Fruit fly (Drosophila melanogaster) whole organism, embryonic: Measurements from ENCODE around the gene qjt.

Experiments used
- Ada2b ChIP-seq: fragments of 200-800 bp; sonication (Bioruptor generic); IDR thresholded peaks from 2 replicates; pipeline ENCODE4 v1.3.6; 2022; ENCODE audit warnings: missing biosample characterization, missing genetic modification characterization
- Adf1 ChIP-seq: fragments of 200-800 bp; sonication (Bioruptor generic); IDR thresholded peaks from 2 replicates; pipeline ENCODE4 v1.3.6; 2022; ENCODE audit warnings: missing biosample characterization, missing genetic modification characterization
- Awh ChIP-seq: fragments of 200-800 bp; sonication (Bioruptor generic); IDR thresholded peaks from 2 replicates; pipeline ENCODE4, ENCODE4 v1.3.6; 2022; ENCODE audit warnings: missing biosample characterization, missing genetic modification characterization
- B-H2 ChIP-seq: fragments of 200-800 bp; sonication (Bioruptor generic); optimal IDR thresholded peaks from 2 replicates; lab custom pipeline; 2018; ENCODE audit warnings: missing biosample characterization, mild to moderate bottlenecking, missing genetic modification characterization
- CG12071 ChIP-seq: fragments of 200-800 bp; sonication (Bioruptor generic); optimal IDR thresholded peaks from 3 replicates; lab custom pipeline; 2018; ENCODE audit warnings: missing biosample characterization, mild to moderate bottlenecking, missing genetic modification characterization
- CG12744 ChIP-seq: fragments of 200-800 bp; sonication (Bioruptor generic); optimal IDR thresholded peaks from 2 replicates; lab custom pipeline; 2016; ENCODE audit warnings: missing biosample characterization, missing genetic modification characterization
- CG14441 ChIP-seq: fragments of 200-800 bp; sonication (Bioruptor generic); IDR thresholded peaks from 2 replicates; pipeline ENCODE4 v1.3.6; 2022; ENCODE audit warnings: missing biosample characterization, missing genetic modification characterization
- CG15073 ChIP-seq: fragments of 200-800 bp; sonication (Bioruptor generic); optimal IDR thresholded peaks from 2 replicates; lab custom pipeline; 2016; ENCODE audit warnings: missing biosample characterization, missing genetic modification characterization
- CG15514 ChIP-seq: fragments of 200-800 bp; sonication (Bioruptor generic); optimal IDR thresholded peaks from 3 replicates; lab custom pipeline; 2017; ENCODE audit warnings: missing biosample characterization, missing genetic modification characterization, mild to moderate bottlenecking, moderate library complexity, missing genetic modification reagents
- CG1602 ChIP-seq: fragments of 200-800 bp; sonication (Bioruptor generic); optimal IDR thresholded peaks from 3 replicates; lab custom pipeline; 2016; ENCODE audit warnings: missing biosample characterization, missing genetic modification characterization
- CG18619 ChIP-seq: fragments of 200-800 bp; sonication (Bioruptor generic); optimal IDR thresholded peaks from 3 replicates; lab custom pipeline; 2017; ENCODE audit warnings: missing biosample characterization, mild to moderate bottlenecking, missing genetic modification characterization
- CG2120 ChIP-seq: fragments of 200-800 bp; sonication (Bioruptor generic); optimal IDR thresholded peaks from 3 replicates; lab custom pipeline; 2016; ENCODE audit warnings: missing biosample characterization, missing genetic modification characterization
- CG2129 ChIP-seq: fragments of 200-800 bp; sonication (Bioruptor generic); IDR thresholded peaks from 2 replicates; pipeline ENCODE4 v1.3.6; 2022; ENCODE audit warnings: missing biosample characterization, missing genetic modification characterization; ENCODE audit not compliant: partially characterized antibody
- CG2678 ChIP-seq: fragments of 200-800 bp; sonication (Bioruptor generic); optimal IDR thresholded peaks from 3 replicates; lab custom pipeline; 2019; ENCODE audit warnings: missing biosample characterization, mild to moderate bottlenecking, missing genetic modification characterization, moderate library complexity
- CG30020 ChIP-seq: fragments of 200-800 bp; optimal IDR thresholded peaks from 2 replicates; lab custom pipeline; 2019; ENCODE audit warnings: missing biosample characterization, mild to moderate bottlenecking, missing genetic modification characterization, moderate library complexity
- CG4820 ChIP-seq: fragments of 200-800 bp; sonication (Bioruptor generic); optimal IDR thresholded peaks from 3 replicates; lab custom pipeline; 2016; ENCODE audit warnings: missing biosample characterization, missing genetic modification characterization
- CG6654 ChIP-seq: fragments of 200-800 bp; sonication (Bioruptor generic); optimal IDR thresholded peaks from 2 replicates; lab custom pipeline; 2017; ENCODE audit warnings: missing biosample characterization, mild to moderate bottlenecking, missing genetic modification characterization
- CG6765 ChIP-seq: fragments of 200-800 bp; sonication (Bioruptor generic); optimal IDR thresholded peaks from 3 replicates; lab custom pipeline; 2017; ENCODE audit warnings: missing biosample characterization, mild to moderate bottlenecking, missing genetic modification characterization
- CG6854 ChIP-seq: fragments of 200-800 bp; sonication (Bioruptor generic); optimal IDR thresholded peaks from 3 replicates; lab custom pipeline; 2017; ENCODE audit warnings: missing biosample characterization, mild to moderate bottlenecking, missing genetic modification characterization
- CG7271 ChIP-seq: fragments of 200-800 bp; sonication (Bioruptor generic); optimal IDR thresholded peaks from 2 replicates; lab custom pipeline; 2018; ENCODE audit warnings: missing biosample characterization, mild to moderate bottlenecking, missing genetic modification characterization, moderate library complexity
- CG8359 ChIP-seq: fragments of 200-800 bp; sonication (Bioruptor generic); optimal IDR thresholded peaks from 2 replicates; lab custom pipeline; 2017; ENCODE audit warnings: missing biosample characterization, mild to moderate bottlenecking, missing genetic modification characterization, borderline replicate concordance
- CG8944 ChIP-seq: fragments of 200-800 bp; sonication (Bioruptor generic); optimal IDR thresholded peaks from 3 replicates; lab custom pipeline; 2016; ENCODE audit warnings: missing biosample characterization, missing genetic modification characterization
- CG9437 ChIP-seq: fragments of 200-800 bp; sonication (Bioruptor generic); optimal IDR thresholded peaks from 2 replicates; lab custom pipeline; 2018; ENCODE audit warnings: missing biosample characterization, mild to moderate bottlenecking, missing genetic modification characterization
- Camta ChIP-seq: fragments of 200-800 bp; sonication (Bioruptor generic); optimal IDR thresholded peaks from 2 replicates; lab custom pipeline; 2016; ENCODE audit warnings: missing biosample characterization, missing genetic modification characterization
- Chrac-16 ChIP-seq: fragments of 200-800 bp; sonication (Bioruptor generic); optimal IDR thresholded peaks from 3 replicates; lab custom pipeline; 2016; ENCODE audit warnings: missing biosample characterization, missing genetic modification characterization
- Deaf1 ChIP-seq: fragments of 200-800 bp; optimal IDR thresholded peaks from 3 replicates; lab custom pipeline; 2019; ENCODE audit warnings: missing biosample characterization, mild to moderate bottlenecking, missing genetic modification characterization, moderate library complexity
- Dp ChIP-seq: fragments of 200-800 bp; sonication (Bioruptor generic); optimal IDR thresholded peaks from 2 replicates; lab custom pipeline; 2018; ENCODE audit warnings: missing biosample characterization, mild to moderate bottlenecking, missing genetic modification characterization, moderate library complexity
- Drgx ChIP-seq: fragments of 200-800 bp; sonication (Bioruptor generic); IDR thresholded peaks from 2 replicates; pipeline ENCODE4 v1.3.6; 2022; ENCODE audit warnings: missing biosample characterization, missing genetic modification characterization
- GATAe ChIP-seq: fragments of 200-800 bp; sonication (Bioruptor generic); conservative IDR thresholded peaks from 2 replicates; pipeline ENCODE4 v1.3.6; 2022; ENCODE audit warnings: missing biosample characterization, missing genetic modification characterization
- HLH3B ChIP-seq: fragments of 200-800 bp; sonication (Bioruptor generic); IDR thresholded peaks from 2 replicates; pipeline ENCODE4 v1.3.6; 2022; ENCODE audit warnings: missing biosample characterization, missing genetic modification characterization
- HLH54F ChIP-seq: fragments of 200-800 bp; sonication (Bioruptor generic); optimal IDR thresholded peaks from 3 replicates; lab custom pipeline; 2016; ENCODE audit warnings: missing biosample characterization, missing genetic modification characterization
- Lpt ChIP-seq: fragments of >200 bp; optimal IDR thresholded peaks from 2 replicates; lab custom pipeline; 2018; ENCODE audit warnings: missing biosample characterization, missing genetic modification characterization
- Neu2 ChIP-seq: fragments of 200-800 bp; sonication (Bioruptor generic); optimal IDR thresholded peaks from 3 replicates; lab custom pipeline; 2016; ENCODE audit warnings: missing biosample characterization, missing genetic modification characterization, borderline replicate concordance
- YL-1 ChIP-seq: fragments of 200-800 bp; sonication (Bioruptor generic); optimal IDR thresholded peaks from 3 replicates; lab custom pipeline; 2017; ENCODE audit warnings: missing biosample characterization, mild to moderate bottlenecking, missing genetic modification characterization
- bsh ChIP-seq, 2 experiments: fragments of 200-800 bp; sonication (Bioruptor generic); optimal IDR thresholded peaks; 2 replicates each; lab custom pipeline; 2017 to 2018; ENCODE audit warnings: mild to moderate bottlenecking in 2 of 2, missing biosample characterization in 2 of 2, missing genetic modification characterization in 2 of 2, moderate library complexity in 1 of 2
- btn ChIP-seq: fragments of 200-800 bp; sonication (Bioruptor generic); optimal IDR thresholded peaks from 2 replicates; lab custom pipeline; 2016; ENCODE audit warnings: missing biosample characterization, missing genetic modification characterization
- cato ChIP-seq: fragments of 200-800 bp; sonication (Bioruptor generic); optimal IDR thresholded peaks from 2 replicates; lab custom pipeline; 2016; ENCODE audit warnings: missing biosample characterization, missing genetic modification characterization, borderline replicate concordance
- crol ChIP-seq: fragments of 200-800 bp; sonication (Bioruptor generic); IDR thresholded peaks from 2 replicates; pipeline ENCODE4 v1.3.6; 2022; ENCODE audit warnings: missing biosample characterization, missing genetic modification characterization
- fd96Cb ChIP-seq: fragments of 200-800 bp; sonication (Bioruptor generic); optimal IDR thresholded peaks from 2 replicates; lab custom pipeline; 2018; ENCODE audit warnings: missing biosample characterization, mild to moderate bottlenecking, missing genetic modification characterization, moderate library complexity
- hbn ChIP-seq: fragments of 200-800 bp; sonication (Bioruptor generic); IDR thresholded peaks from 2 replicates; pipeline ENCODE4 v1.3.6; 2022; ENCODE audit warnings: missing biosample characterization, missing genetic modification characterization; ENCODE audit not compliant: partially characterized antibody
- mirr ChIP-seq: fragments of 200-800 bp; sonication (Bioruptor generic); optimal IDR thresholded peaks from 3 replicates; lab custom pipeline; 2018; ENCODE audit warnings: missing biosample characterization, mild to moderate bottlenecking, missing genetic modification characterization
- pan ChIP-seq, 4 experiments: fragments of >200 bp in 3 of 4; fragments of 200-800 bp in 1 of 4; sonication (Bioruptor generic) in 1 of 4; optimal IDR thresholded peaks in 3 of 4; IDR thresholded peaks in 1 of 4; 2 replicates each; pipeline versions ENCODE4 v1.3.6 to Lab custom; 2017 to 2022; ENCODE audit warnings: missing biosample characterization in 2 of 4, missing genetic modification characterization in 2 of 4, mixed read lengths in 1 of 4
- pros ChIP-seq: fragments of 200-800 bp; sonication (Bioruptor generic); optimal IDR thresholded peaks from 3 replicates; lab custom pipeline; 2019; ENCODE audit warnings: missing biosample characterization, mild to moderate bottlenecking, missing genetic modification characterization, moderate library complexity
- sqz ChIP-seq: fragments of 200-800 bp; sonication (Bioruptor generic); optimal IDR thresholded peaks from 3 replicates; lab custom pipeline; 2018; ENCODE audit warnings: missing biosample characterization, mild to moderate bottlenecking, missing genetic modification characterization
- tap ChIP-seq: fragments of 200-800 bp; optimal IDR thresholded peaks from 3 replicates; lab custom pipeline; 2019; ENCODE audit warnings: missing biosample characterization, mild to moderate bottlenecking, missing genetic modification characterization, moderate library complexity
- toy ChIP-seq: fragments of 200-800 bp; sonication (Bioruptor generic); IDR thresholded peaks from 2 replicates; pipeline ENCODE4 v1.3.6; 2022; ENCODE audit warnings: missing biosample characterization, missing genetic modification characterization
- trh ChIP-seq: fragments of 200-800 bp; sonication (Bioruptor generic); optimal IDR thresholded peaks from 2 replicates; lab custom pipeline; 2016; ENCODE audit warnings: missing biosample characterization, missing genetic modification characterization

The qjt gene

DNA sequence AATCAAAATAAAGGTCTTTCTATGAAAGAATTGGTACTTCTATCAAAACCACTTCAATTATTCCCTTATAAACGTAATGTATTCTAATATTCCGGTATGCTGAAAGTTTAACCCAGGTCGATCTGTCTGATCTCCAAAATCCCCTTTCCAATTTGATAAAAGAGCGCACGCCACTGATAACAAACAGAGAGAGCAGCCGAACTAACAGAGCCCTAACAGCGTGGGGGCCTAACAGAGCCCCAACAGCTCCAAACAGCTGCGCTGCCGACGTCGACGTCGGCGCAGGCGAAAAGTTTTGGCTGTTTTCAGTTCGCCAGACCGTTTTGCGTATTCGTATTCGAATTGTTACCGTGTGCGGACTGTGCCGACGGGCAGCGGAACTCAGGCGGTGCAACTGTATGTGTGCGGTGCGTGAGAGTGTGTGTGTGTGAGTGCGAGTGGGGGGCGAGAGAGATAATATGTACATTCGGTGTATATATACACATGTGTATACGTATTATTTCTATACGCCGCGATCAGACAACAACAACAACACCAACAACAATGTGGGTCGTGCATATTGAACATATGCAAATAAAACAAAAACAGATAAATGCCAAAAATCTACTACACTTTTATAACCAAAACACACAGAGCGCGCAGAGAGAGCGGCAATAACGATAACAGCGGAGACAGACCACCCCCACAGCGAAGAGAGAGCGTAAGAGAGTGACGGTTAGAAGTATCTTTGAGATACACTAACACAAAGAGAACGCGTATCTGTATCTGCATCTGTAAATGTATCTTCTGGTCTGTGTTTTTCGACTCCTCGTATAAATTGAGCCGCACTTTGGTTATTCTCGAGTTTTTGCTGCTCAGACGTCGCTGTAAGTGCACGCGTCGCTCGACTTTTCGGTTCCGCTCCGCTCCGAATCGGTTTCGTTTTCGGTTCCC lies 8.2 kb downstream of the qjt start, which contains the start of gene Oatp74D (continued):
- peak; percentile 17 for TF ChIP-seq HLH54F
- TF ChIP-seq CG2120 (GFP tag; lab: Kevin White, UChicago) = peak; percentile 70
- TF ChIP-seq tap (tag; lab: Kevin White, UChicago) = no peak
- TF ChIP-seq CG6654 = no peak
- peak; percentile 24 for TF ChIP-seq Camta
- TF ChIP-seq CG12071 (GFP tag; lab: Kevin White, UChicago) = peak; percentile 74
- TF ChIP-seq pan (optimal IDR thresholded peaks at IDR 0.05; lab: Kevin White, UChicago) = no peak
- TF ChIP-seq pan (GFP tag; optimal IDR thresholded peaks at IDR 0.05 in 1 of 2, IDR thresholded peaks at IDR 0.05 in 1 of 2) = peak in 1 of 2 experiments; percentile 61
- TF ChIP-seq CG4820 (GFP tag; lab: Kevin White, UChicago) = no peak
- TF ChIP-seq btn = no peak
- TF ChIP-seq Awh (GFP tag; lab: Robert Waterston, UW) = peak; percentile 15; the same call in 1 of the 2 replicates
- no peak for TF ChIP-seq trh (GFP tag; lab: Kevin White, UChicago)
- peak; percentile 40 for TF ChIP-seq Chrac-16
- TF ChIP-seq CG2129 = no peak
- no peak for TF ChIP-seq toy (GFP tag; lab: Robert Waterston, UW)
- TF ChIP-seq Drgx = peak; percentile 69
- peak; percentile 67 for TF ChIP-seq CG2678
- TF ChIP-seq hbn (GFP tag; lab: Robert Waterston, UW) = no peak
- TF ChIP-seq CG30020 (tag; lab: Kevin White, UChicago) = no peak
- peak; percentile 35 for TF ChIP-seq CG6765 (GFP tag; lab: Kevin White, UChicago)
- peak; percentile 48 for TF ChIP-seq GATAe (GFP tag; lab: Robert Waterston, UW)
- peak; percentile 31 for TF ChIP-seq cato (GFP tag; lab: Kevin White, UChicago)
- TF ChIP-seq CG8359 (GFP tag; lab: Kevin White, UChicago) = peak; percentile 19
- 0 out of 2 replicates have a peak, but pooled peaks have one; percentile 11 for TF ChIP-seq CG14441 (GFP tag; lab: Robert Waterston, UW)
- TF ChIP-seq CG7271 (tag; lab: Kevin White, UChicago) = no peak
- no peak for TF ChIP-seq Ada2b (GFP tag; lab: Robert Waterston, UW)
- peak; percentile 0 for TF ChIP-seq YL-1 (GFP tag; lab: Kevin White, UChicago)
- peak; percentile 88 for TF ChIP-seq mirr (GFP tag; lab: Kevin White, UChicago)
- no peak for TF ChIP-seq Dp (GFP tag; lab: Kevin White, UChicago)
- peak; percentile 43; the same call in 1 of the 2 replicates for TF ChIP-seq HLH3B
- no peak for TF ChIP-seq fd96Cb (tag; lab: Kevin White, UChicago)
- peak; percentile 0 for TF ChIP-seq CG8944
- no peak for TF ChIP-seq Neu2 (GFP tag; lab: Kevin White, UChicago)
- TF ChIP-seq pros = peak; percentile 87
- TF ChIP-seq crol (GFP tag; lab: Robert Waterston, UW) = peak; percentile 47; the same call in 1 of the 2 replicates
- TF ChIP-seq CG6854 (GFP tag; lab: Kevin White, UChicago) = peak; percentile 59
- peak; percentile 64 for TF ChIP-seq sqz (GFP tag; lab: Kevin White, UChicago)
- TF ChIP-seq Deaf1 (tag; lab: Kevin White, UChicago) = peak; percentile 78
- peak in 1 of 2 experiments; percentile 34 for TF ChIP-seq bsh (GFP tag; optimal IDR thresholded peaks at IDR 0.05; lab: Kevin White, UChicago)
- TF ChIP-seq Adf1 = peak; percentile 99
- TF ChIP-seq CG1602 (GFP tag; lab: Kevin White, UChicago) = no peak
- peak; percentile 64 for TF ChIP-seq B-H2 (GFP tag; lab: Kevin White, UChicago)
- peak; percentile 29 for TF ChIP-seq CG15514 (GFP tag; lab: Kevin White, UChicago)
- TF ChIP-seq Lpt (GFP tag; lab: Kevin White, UChicago) = no peak
- TF ChIP-seq CG15073 (GFP tag; lab: Kevin White, UChicago) = no peak
- peak; percentile 44 for TF ChIP-seq CG18619
- no peak for TF ChIP-seq CG12744
- TF ChIP-seq CG9437 = peak; percentile 20
